Fruit fly (Drosophila melanogaster): Measurements from ENCODE around the gene CG14011.

- no peak for TF ChIP-seq Abd-B (GFP tag; optimal IDR thresholded peaks at IDR 0.05)
- no peak for TF ChIP-seq Dif (GFP tag; optimal IDR thresholded peaks at IDR 0.05; ENCODE audit: partially characterized antibody)
Measured at dm6 chr2L:5569503-5569902, 11.4 kb downstream of the CG14011 start.
